Worm (Caenorhabditis elegans) whole organism, late embryonic: ENCODE measurements around the gene cdc-25.2.
"Not testable (repeated sequence)": the region's sequence is repeated elsewhere in the genome, so short reads cannot be mapped to it uniquely, and the experiment has no call there.

Experiments
- F13H6.1 ChIP-seq: sonication (generic microtip); optimal IDR thresholded peaks from 2 replicates; lab custom pipeline; 2016; ENCODE audit warnings: missing genetic modification characterization, missing compliant biosample characterization
- K02D7.2 ChIP-seq: sonication (generic microtip); optimal IDR thresholded peaks from 2 replicates; lab custom pipeline; 2017; ENCODE audit warnings: mild to moderate bottlenecking, missing genetic modification characterization, missing compliant biosample characterization
- K09A11.1 ChIP-seq: sonication (generic microtip); optimal IDR thresholded peaks from 2 replicates; lab custom pipeline; 2017; ENCODE audit warnings: antibody characterized with exemption, mild to moderate bottlenecking, missing genetic modification characterization, missing compliant biosample characterization; ENCODE audit not compliant: insufficient read depth
- Y22D7AL.16 ChIP-seq: sonication (generic microtip); optimal IDR thresholded peaks from 2 replicates; lab custom pipeline; 2016; ENCODE audit warnings: missing genetic modification characterization, missing compliant biosample characterization
- ahr-1 ChIP-seq: sonication (generic microtip); optimal IDR thresholded peaks from 2 replicates; lab custom pipeline; 2016; ENCODE audit warnings: missing genetic modification characterization, missing compliant biosample characterization
- ama-1 ChIP-seq: fragments of 150-350 bp; optimal IDR thresholded peaks from 2 replicates; lab custom pipeline; 2014
- ceh-24 ChIP-seq: sonication (generic microtip); optimal IDR thresholded peaks from 2 replicates; lab custom pipeline; 2016; ENCODE audit warnings: mild to moderate bottlenecking, missing genetic modification characterization, missing compliant biosample characterization
- ceh-30 ChIP-seq: fragments of 150-350 bp; optimal IDR thresholded peaks from 2 replicates; lab custom pipeline; 2014; ENCODE audit warnings: missing biosample characterization, missing genetic modification characterization
- ceh-31 ChIP-seq: sonication (generic microtip); optimal IDR thresholded peaks from 2 replicates; lab custom pipeline; 2016; ENCODE audit warnings: missing genetic modification characterization, missing compliant biosample characterization
- ceh-34 ChIP-seq: sonication (generic microtip); optimal IDR thresholded peaks from 2 replicates; lab custom pipeline; 2016; ENCODE audit warnings: mild to moderate bottlenecking, missing genetic modification characterization, missing compliant biosample characterization
- ceh-45 ChIP-seq: fragments of 200-800 bp; sonication (Bioruptor generic); IDR thresholded peaks from 2 replicates; pipeline ENCODE4 v1.3.6; 2022; ENCODE audit warnings: missing genetic modification reagents, missing genetic modification characterization, missing compliant biosample characterization
- ceh-48 ChIP-seq: sonication (generic microtip); optimal IDR thresholded peaks from 2 replicates; lab custom pipeline; 2016; ENCODE audit warnings: missing genetic modification characterization, inconsistent platforms, missing compliant biosample characterization
- ceh-9 ChIP-seq: sonication (generic microtip); optimal IDR thresholded peaks from 2 replicates; lab custom pipeline; 2016; ENCODE audit warnings: mild to moderate bottlenecking, missing genetic modification characterization, inconsistent platforms, missing compliant biosample characterization
- elt-2 ChIP-seq: sonication (generic microtip); optimal IDR thresholded peaks from 2 replicates; lab custom pipeline; 2016; ENCODE audit warnings: missing genetic modification reagents, missing genetic modification characterization, missing compliant biosample characterization
- elt-4 ChIP-seq: sonication (generic microtip); optimal IDR thresholded peaks from 2 replicates; lab custom pipeline; 2016; ENCODE audit warnings: missing genetic modification characterization, missing compliant biosample characterization
- ets-4 ChIP-seq: sonication (generic microtip); optimal IDR thresholded peaks from 2 replicates; lab custom pipeline; 2016; ENCODE audit warnings: missing genetic modification characterization, missing compliant biosample characterization
- fax-1 ChIP-seq: sonication (generic microtip); optimal IDR thresholded peaks from 2 replicates; lab custom pipeline; 2016; ENCODE audit warnings: missing genotype, missing genetic modification characterization, missing compliant biosample characterization
- fkh-10 ChIP-seq: fragments of 150-350 bp; optimal IDR thresholded peaks from 2 replicates; lab custom pipeline; 2014; ENCODE audit warnings: missing biosample characterization, missing genetic modification reagents, missing genetic modification characterization
- fkh-6 ChIP-seq: sonication (generic microtip); optimal IDR thresholded peaks from 2 replicates; lab custom pipeline; 2016; ENCODE audit warnings: missing genetic modification characterization, missing compliant biosample characterization
- hlh-6 ChIP-seq: sonication (generic microtip); optimal IDR thresholded peaks from 2 replicates; lab custom pipeline; 2016; ENCODE audit warnings: missing genotype, missing genetic modification characterization, missing compliant biosample characterization
- hlh-8 ChIP-seq: sonication (generic microtip); optimal IDR thresholded peaks from 2 replicates; lab custom pipeline; 2016; ENCODE audit warnings: missing genotype, missing genetic modification characterization, missing compliant biosample characterization
- lim-6 ChIP-seq: sonication (generic microtip); optimal IDR thresholded peaks from 2 replicates; lab custom pipeline; 2016; ENCODE audit warnings: missing genetic modification characterization, missing compliant biosample characterization
- lin-11 ChIP-seq: fragments of 200-800 bp; sonication (Bioruptor generic); optimal IDR thresholded peaks from 2 replicates; lab custom pipeline; 2018; ENCODE audit warnings: mild to moderate bottlenecking, missing genetic modification characterization, missing compliant biosample characterization
- madf-2 ChIP-seq: sonication (generic microtip); optimal IDR thresholded peaks from 2 replicates; lab custom pipeline; 2017; ENCODE audit warnings: missing genetic modification characterization, missing compliant biosample characterization
- nfya-1 ChIP-seq: sonication (generic microtip); optimal IDR thresholded peaks from 2 replicates; lab custom pipeline; 2017; ENCODE audit warnings: missing genetic modification characterization, mild to moderate bottlenecking, missing compliant biosample characterization, antibody characterized with exemption, moderate library complexity
- nhr-232 ChIP-seq: sonication (generic microtip); optimal IDR thresholded peaks from 2 replicates; lab custom pipeline; 2016; ENCODE audit warnings: missing genetic modification characterization, missing compliant biosample characterization
- odd-2 ChIP-seq: sonication (generic microtip); optimal IDR thresholded peaks from 2 replicates; lab custom pipeline; 2017; ENCODE audit warnings: antibody characterized with exemption, mild to moderate bottlenecking, missing genetic modification characterization, missing compliant biosample characterization
- pax-1 ChIP-seq: fragments of 150-350 bp; optimal IDR thresholded peaks from 2 replicates; lab custom pipeline; 2014; ENCODE audit warnings: missing biosample characterization, missing genetic modification characterization
- pros-1 ChIP-seq: fragments of 150-350 bp; optimal IDR thresholded peaks from 2 replicates; lab custom pipeline; 2014; ENCODE audit warnings: missing biosample characterization, missing genetic modification reagents, missing genetic modification characterization
- ref-2 ChIP-seq: sonication (generic microtip); optimal IDR thresholded peaks from 2 replicates; lab custom pipeline; 2016; ENCODE audit warnings: missing genetic modification characterization, missing compliant biosample characterization
- rnt-1 ChIP-seq: sonication (generic microtip); optimal IDR thresholded peaks from 2 replicates; lab custom pipeline; 2016; ENCODE audit warnings: missing genetic modification characterization, missing compliant biosample characterization
- sox-2 ChIP-seq: fragments of 200-800 bp; sonication (Bioruptor generic); IDR thresholded peaks from 2 replicates; pipeline ENCODE4 v1.3.6; 2022; ENCODE audit warnings: missing genetic modification reagents, missing genetic modification characterization, missing compliant biosample characterization
- tbx-2 ChIP-seq: sonication (generic microtip); optimal IDR thresholded peaks from 2 replicates; lab custom pipeline; 2016; ENCODE audit warnings: missing genetic modification characterization, missing compliant biosample characterization
- ttx-3 ChIP-seq: sonication (generic microtip); optimal IDR thresholded peaks from 2 replicates; lab custom pipeline; 2016; ENCODE audit warnings: missing genetic modification reagents, missing genetic modification characterization, missing compliant biosample characterization
- unc-3 ChIP-seq, 2 experiments: fragments of 200-800 bp in 1 of 2; sonication (Bioruptor generic) in 1 of 2; sonication (generic microtip) in 1 of 2; conservative IDR thresholded peaks in 1 of 2; optimal IDR thresholded peaks in 1 of 2; 2 replicates each; pipeline versions ENCODE4 v1.3.6 to Lab custom; 2016 to 2022; ENCODE audit warnings: missing compliant biosample characterization in 2 of 2, missing genetic modification characterization in 2 of 2, missing genetic modification reagents in 1 of 2
- unc-55 ChIP-seq: sonication (generic microtip); optimal IDR thresholded peaks from 2 replicates; lab custom pipeline; 2017; ENCODE audit warnings: missing biosample characterization, missing genetic modification reagents, missing genetic modification characterization
- zip-5 ChIP-seq: sonication (generic microtip); optimal IDR thresholded peaks from 2 replicates; lab custom pipeline; 2016; ENCODE audit warnings: missing genetic modification characterization, missing compliant biosample characterization

The cdc-25.2 gene

ce11 chrV:1553004-1553403, 13.9 kb upstream of the cdc-25.2 start, which contains the start of gene srsx-8:
Gene srsx-8 (minus strand): TSS chrV:1553104.
- TF ChIP-seq K09A11.1 (tag; lab: Kevin White, UChicago) (no peak), pros-1 (tag; lab: Kevin White, UChicago) (no peak), pax-1 (tag; lab: Kevin White, UChicago) (no peak), fax-1 (no peak), lim-6 (tag; lab: Kevin White, UChicago) (no peak), sox-2 (no peak), Y22D7AL.16 (tag; lab: Kevin White, UChicago) (no peak), nhr-232 (tag; lab: Kevin White, UChicago) (no peak), zip-5 (no peak), ceh-48 (tag; lab: Kevin White, UChicago) (no peak)

- TF ChIP-seq elt-2 (tag; lab: Kevin White, UChicago) (peak; percentile 86), odd-2 (tag; lab: Kevin White, UChicago) (no peak)
These were observed 11.8 kb upstream of the cdc-25.2 start for ce11 chrV:1555072-1555471.

ce11 chrV:1558113-1558512, 8.8 kb upstream of the cdc-25.2 start:
- no peak for TF ChIP-seq ama-1 (lab: Kevin White, UChicago)
- TF ChIP-seq ceh-45 (GFP tag; lab: Robert Waterston, UW): no peak
- no peak for TF ChIP-seq ttx-3 (tag; lab: Kevin White, UChicago)
- no peak for TF ChIP-seq hlh-6 (tag; lab: Kevin White, UChicago)
- TF ChIP-seq fkh-6 (tag; lab: Kevin White, UChicago): no peak
- TF ChIP-seq ceh-30 (tag; lab: Kevin White, UChicago): no peak
- no peak for TF ChIP-seq K02D7.2 (tag; lab: Kevin White, UChicago)

ce11 chrV:1561169-1561568, 5.7 kb upstream of the cdc-25.2 start:
- peak; percentile 39 for TF ChIP-seq sox-2
- peak; percentile 88 for TF ChIP-seq ceh-45 (GFP tag; lab: Robert Waterston, UW)
- TF ChIP-seq unc-3 (GFP tag; conservative IDR thresholded peaks at IDR 0.05; lab: Robert Waterston, UW): peak; percentile 72
- not testable (repeated sequence) for TF ChIP-seq unc-3 (tag; optimal IDR thresholded peaks at IDR 0.05; lab: Kevin White, UChicago)

ce11 chrV:1569750-1570419, 3.0 kb downstream of the cdc-25.2 start:
- TF ChIP-seq F13H6.1 (tag; lab: Kevin White, UChicago) (no peak), nfya-1 (peak; percentile 73), nhr-232 (tag; lab: Kevin White, UChicago) (no peak), madf-2 (tag; lab: Kevin White, UChicago) (no peak), ama-1 (lab: Kevin White, UChicago) (peak; percentile 19), ceh-45 (GFP tag; lab: Robert Waterston, UW) (no peak)

ce11 chrV:1570679-1571078, 3.8 kb downstream of the cdc-25.2 start:
- TF ChIP-seq ceh-30 (tag; lab: Kevin White, UChicago) (no peak), rnt-1 (tag; lab: Kevin White, UChicago) (no peak), ets-4 (tag; lab: Kevin White, UChicago) (no peak), sox-2 (no peak), pax-1 (tag; lab: Kevin White, UChicago) (no peak), fkh-10 (GFP tag; lab: Kevin White, UChicago) (no peak), hlh-8 (tag; lab: Kevin White, UChicago) (no peak), elt-4 (tag; lab: Kevin White, UChicago) (no peak), ref-2 (peak; percentile 75), ceh-9 (no peak), unc-55 (GFP tag; lab: Kevin White, UChicago) (peak; percentile 66), ahr-1 (no peak), lin-11 (tag; lab: Kevin White, UChicago) (no peak), ceh-24 (no peak), tbx-2 (tag; lab: Kevin White, UChicago) (peak; percentile 37), ceh-34 (tag; lab: Kevin White, UChicago) (no peak), lim-6 (tag; lab: Kevin White, UChicago) (no peak), fax-1 (no peak), ceh-31 (tag; lab: Kevin White, UChicago) (peak; percentile 36)
- TF ChIP-seq, all 69 proteins: peak for 4
